Worm (Caenorhabditis elegans) whole organism, L1 larva: ENCODE results near the gene C30G7.2.

Experiments used
- C04F5.9 ChIP-seq: sonication (generic microtip); optimal IDR thresholded peaks from 2 replicates; lab custom pipeline; 2016; ENCODE audit warnings: missing genetic modification characterization, missing compliant biosample characterization
- F16B12.6 ChIP-seq: fragments of 150-350 bp; optimal IDR thresholded peaks from 2 replicates; lab custom pipeline; 2014; ENCODE audit warnings: missing biosample characterization, missing genetic modification characterization
- blmp-1 ChIP-seq: fragments of 150-350 bp; optimal IDR thresholded peaks from 2 replicates; lab custom pipeline; 2014; ENCODE audit warnings: missing biosample characterization, missing genetic modification characterization
- ceh-8 ChIP-seq: fragments of 200-800 bp; sonication (Bioruptor generic); optimal IDR thresholded peaks from 2 replicates; lab custom pipeline; 2018; ENCODE audit warnings: mild to moderate bottlenecking, missing genetic modification characterization, moderate library complexity, missing compliant biosample characterization
- ceh-82 ChIP-seq, 3 experiments: fragments of 150-350 bp in 1 of 3; sonication (generic microtip) in 2 of 3; optimal IDR thresholded peaks; 2 replicates each; lab custom pipeline; 2014 to 2017; ENCODE audit warnings: missing biosample characterization in 3 of 3, missing genetic modification characterization in 3 of 3
- ceh-90 ChIP-seq: sonication (generic microtip); optimal IDR thresholded peaks from 2 replicates; lab custom pipeline; 2016; ENCODE audit warnings: missing genetic modification characterization, missing compliant biosample characterization
- dsc-1 ChIP-seq: sonication (generic microtip); optimal IDR thresholded peaks from 2 replicates; lab custom pipeline; 2016; ENCODE audit warnings: mild to moderate bottlenecking, missing genetic modification characterization, missing compliant biosample characterization
- efl-1 ChIP-seq, 4 experiments: fragments of 150-350 bp; optimal IDR thresholded peaks in 3 of 4; peaks in 1 of 4; 1 replicate in 1 of 4; 2 replicates in 3 of 4; lab custom pipeline; 2014; ENCODE audit warnings: missing biosample characterization in 2 of 4, missing genetic modification characterization in 2 of 4, missing genetic modification reagents in 2 of 4
- grh-1 ChIP-seq: fragments of 200-800 bp; sonication (Bioruptor generic); IDR thresholded peaks from 2 replicates; pipeline ENCODE4 v1.3.6; 2022; ENCODE audit warnings: missing genetic modification reagents, missing genetic modification characterization, missing compliant biosample characterization
- hlh-17 ChIP-seq: fragments of 200-800 bp; sonication (Bioruptor generic); optimal IDR thresholded peaks from 2 replicates; lab custom pipeline; 2018; ENCODE audit warnings: missing genetic modification characterization, mild to moderate bottlenecking, missing compliant biosample characterization, moderate library complexity, borderline replicate concordance
- hlh-4 ChIP-seq: sonication (generic microtip); optimal IDR thresholded peaks from 2 replicates; lab custom pipeline; 2016; ENCODE audit warnings: mild to moderate bottlenecking, missing genetic modification characterization, missing compliant biosample characterization
- irx-1 ChIP-seq: sonication (generic microtip); optimal IDR thresholded peaks from 2 replicates; lab custom pipeline; 2016; ENCODE audit warnings: missing genetic modification characterization, missing compliant biosample characterization
- jun-1 ChIP-seq: fragments of 150-350 bp; optimal IDR thresholded peaks from 2 replicates; lab custom pipeline; 2014; ENCODE audit warnings: missing biosample characterization, missing genetic modification reagents, missing genetic modification characterization
- lin-13 ChIP-seq: fragments of 150-350 bp; optimal IDR thresholded peaks from 2 replicates; lab custom pipeline; 2014; ENCODE audit warnings: missing biosample characterization, missing genetic modification reagents, missing genetic modification characterization
- lin-14 ChIP-seq: fragments of 200-800 bp; sonication (Bioruptor generic); optimal IDR thresholded peaks from 2 replicates; lab custom pipeline; 2018; ENCODE audit warnings: mild to moderate bottlenecking, missing genetic modification characterization, moderate library complexity, missing compliant biosample characterization
- lsy-2 ChIP-seq, 2 experiments: fragments of 150-350 bp; optimal IDR thresholded peaks; 2 replicates each; lab custom pipeline; 2014; ENCODE audit warnings: missing biosample characterization in 2 of 2, missing genetic modification characterization in 2 of 2
- mab-9 ChIP-seq: fragments of 200-800 bp; sonication (Bioruptor generic); IDR thresholded peaks from 2 replicates; pipeline ENCODE4 v1.3.6; 2022; ENCODE audit warnings: missing genetic modification reagents, missing genetic modification characterization, missing compliant biosample characterization
- mep-1 ChIP-seq: fragments of 150-350 bp; optimal IDR thresholded peaks from 2 replicates; lab custom pipeline; 2014; ENCODE audit warnings: missing biosample characterization, missing genetic modification characterization
- nhr-11 ChIP-seq: fragments of 150-350 bp; optimal IDR thresholded peaks from 2 replicates; lab custom pipeline; 2014; ENCODE audit warnings: missing biosample characterization, missing genetic modification characterization
- nhr-12 ChIP-seq: sonication (generic microtip); optimal IDR thresholded peaks from 2 replicates; lab custom pipeline; 2017; ENCODE audit warnings: missing biosample characterization, missing genetic modification characterization
- nhr-19 ChIP-seq: fragments of 200-800 bp; sonication (Bioruptor generic); conservative IDR thresholded peaks from 2 replicates; pipeline ENCODE4 v1.3.6; 2022; ENCODE audit warnings: missing genetic modification characterization, missing compliant biosample characterization
- nhr-28 ChIP-seq: fragments of 150-350 bp; optimal IDR thresholded peaks from 2 replicates; lab custom pipeline; 2014; ENCODE audit warnings: missing biosample characterization, missing genetic modification characterization
- nhr-47 ChIP-seq: sonication (generic microtip); optimal IDR thresholded peaks from 2 replicates; lab custom pipeline; 2016; ENCODE audit warnings: mild to moderate bottlenecking, missing genetic modification characterization, moderate library complexity, missing compliant biosample characterization
- nhr-71 ChIP-seq: sonication (generic microtip); optimal IDR thresholded peaks from 2 replicates; lab custom pipeline; 2016; ENCODE audit warnings: mild to moderate bottlenecking, missing genetic modification characterization, moderate library complexity, missing compliant biosample characterization
- nhr-77 ChIP-seq: fragments of 150-350 bp; optimal IDR thresholded peaks from 2 replicates; lab custom pipeline; 2014; ENCODE audit warnings: missing biosample characterization, missing genetic modification characterization
- nhr-90 ChIP-seq: sonication (generic microtip); optimal IDR thresholded peaks from 2 replicates; lab custom pipeline; 2016; ENCODE audit warnings: mild to moderate bottlenecking, missing genetic modification characterization, missing compliant biosample characterization; ENCODE audit not compliant: poor library complexity
- pag-3 ChIP-seq: sonication (generic microtip); optimal IDR thresholded peaks from 2 replicates; lab custom pipeline; 2017; ENCODE audit warnings: missing genetic modification characterization, mild to moderate bottlenecking, missing compliant biosample characterization, antibody characterized with exemption, borderline replicate concordance; ENCODE audit not compliant: insufficient read depth
- snpc-4 ChIP-seq: fragments of 150-350 bp; optimal IDR thresholded peaks from 2 replicates; lab custom pipeline; 2014; ENCODE audit warnings: missing biosample characterization, missing genetic modification characterization
- snu-23 ChIP-seq: sonication (generic microtip); optimal IDR thresholded peaks from 2 replicates; lab custom pipeline; 2016; ENCODE audit warnings: missing genetic modification characterization, missing compliant biosample characterization
- sptf-1 ChIP-seq: fragments of 150-350 bp; optimal IDR thresholded peaks from 2 replicates; lab custom pipeline; 2014; ENCODE audit warnings: missing biosample characterization, missing genetic modification characterization
- tbx-2 ChIP-seq: sonication (generic microtip); optimal IDR thresholded peaks from 2 replicates; lab custom pipeline; 2016; ENCODE audit warnings: missing genetic modification characterization, missing compliant biosample characterization
- tlp-1 ChIP-seq: fragments of 150-350 bp; optimal IDR thresholded peaks from 2 replicates; lab custom pipeline; 2014; ENCODE audit warnings: missing biosample characterization, missing genetic modification characterization
- unc-62 ChIP-seq: fragments of 150-350 bp; optimal IDR thresholded peaks from 2 replicates; lab custom pipeline; 2014; ENCODE audit warnings: missing biosample characterization, missing genetic modification reagents, missing genetic modification characterization
- unc-98 ChIP-seq: fragments of 200-800 bp; sonication (Bioruptor generic); IDR thresholded peaks from 2 replicates; pipeline ENCODE4 v1.3.6; 2022; ENCODE audit warnings: missing genetic modification characterization, missing compliant biosample characterization
- ztf-11 ChIP-seq, 2 experiments: sonication (generic microtip); optimal IDR thresholded peaks; 2 replicates each; lab custom pipeline; 2016 to 2017; ENCODE audit warnings: missing genetic modification characterization in 2 of 2, missing biosample characterization in 1 of 2, missing compliant biosample characterization in 1 of 2

Gene C30G7.2

ce11 chrV:14948566-14948965 lies 11.9 kb downstream of the C30G7.2 start (continued):
- TF ChIP-seq tlp-1 (tag; lab: Kevin White, UChicago) (no peak), mep-1 (peak; percentile 48), lin-13 (GFP tag; lab: Kevin White, UChicago) (no peak), hlh-4 (tag; lab: Kevin White, UChicago) (no peak), efl-1 (optimal IDR thresholded peaks at IDR 0.05; lab: Kevin White, UChicago) (peak; percentile 2 to 8), efl-1 (GFP tag; optimal IDR thresholded peaks at IDR 0.05 in 1 of 2; lab: Kevin White, UChicago) (peak in 1 of 2 experiments; percentile 74), ztf-11 (tag; optimal IDR thresholded peaks at IDR 0.05; lab: Kevin White, UChicago) (peak in 1 of 2 experiments; percentile 6), blmp-1 (tag; lab: Kevin White, UChicago) (peak; percentile 83), nhr-77 (tag; lab: Kevin White, UChicago) (no peak), sptf-1 (tag; lab: Kevin White, UChicago) (no peak), nhr-90 (tag; lab: Kevin White, UChicago) (no peak), nhr-71 (tag; lab: Kevin White, UChicago) (no peak), tbx-2 (peak; percentile 8), F16B12.6 (no peak), snu-23 (GFP tag; lab: Kevin White, UChicago) (peak; percentile 45), snpc-4 (tag; lab: Kevin White, UChicago) (no peak), lsy-2 (tag; optimal IDR thresholded peaks at IDR 0.05; lab: Kevin White, UChicago) (peak in 1 of 2 experiments; percentile 35)

DNA sequence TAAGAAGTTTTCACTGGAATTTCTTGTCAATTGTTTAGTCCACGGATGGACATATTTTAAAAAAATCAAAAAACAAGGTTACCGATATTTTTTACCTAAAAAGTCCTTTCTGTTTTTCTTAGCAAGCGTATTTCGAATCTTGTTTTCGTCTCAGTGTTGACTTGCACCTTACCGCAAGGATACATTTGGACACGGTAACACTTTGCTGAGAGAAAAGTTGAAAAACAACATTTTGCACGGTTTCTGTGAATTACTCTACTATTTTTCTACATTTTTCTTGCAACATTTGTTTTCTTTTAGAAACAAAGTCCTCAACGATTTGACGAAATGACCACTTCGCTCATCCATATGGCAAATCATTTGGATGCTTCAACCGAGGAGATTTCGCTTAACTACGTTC lies 12.8 kb downstream of the C30G7.2 start, which contains the start of gene hil-1:
Gene hil-1 (plus strand): TSS at position 301 of the 400 bp plus-strand sequence.
- no peak for TF ChIP-seq ceh-8 (GFP tag; lab: Kevin White, UChicago)

DNA sequence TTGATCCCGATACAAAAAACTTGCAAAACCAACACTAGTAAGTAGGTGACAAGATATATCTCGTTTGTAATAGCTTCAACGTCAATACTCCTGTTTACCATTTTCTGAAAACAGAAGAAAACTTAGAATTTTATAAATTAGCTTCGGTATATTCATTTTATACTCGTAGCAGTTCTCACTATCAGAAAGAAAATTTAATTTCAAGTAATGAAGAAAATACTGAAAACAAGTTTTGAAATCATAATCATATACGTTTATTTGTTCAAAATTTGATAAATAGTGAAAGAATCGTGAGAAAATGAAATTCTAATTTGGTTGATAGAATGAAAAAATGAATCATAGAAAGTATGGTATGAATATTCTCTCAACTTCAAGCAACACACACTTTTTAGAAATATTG lies 17.9 kb downstream of the C30G7.2 start, which contains the start of gene C30G7.5:
Gene C30G7.5 (minus strand): TSS at position 101 of the 400 bp plus-strand sequence.
- TF ChIP-seq mep-1: no peak
- no peak for TF ChIP-seq irx-1
- no peak for TF ChIP-seq nhr-11 (tag; lab: Kevin White, UChicago)
- TF ChIP-seq grh-1 (GFP tag; lab: Robert Waterston, UW): no peak
- no peak for TF ChIP-seq nhr-47
- no peak for TF ChIP-seq ceh-82 (tag; optimal IDR thresholded peaks at IDR 0.05; lab: Kevin White, UChicago)
- no peak for TF ChIP-seq efl-1 (optimal IDR thresholded peaks at IDR 0.05; lab: Kevin White, UChicago)
- no peak for TF ChIP-seq efl-1 (GFP tag; optimal IDR thresholded peaks at IDR 0.05 in 1 of 2; lab: Kevin White, UChicago)
- TF ChIP-seq ceh-90: no peak
- TF ChIP-seq nhr-28: no peak
- no peak for TF ChIP-seq nhr-90 (tag; lab: Kevin White, UChicago)
- no peak for TF ChIP-seq dsc-1
- no peak for TF ChIP-seq nhr-19 (GFP tag; lab: Robert Waterston, UW)
- no peak for TF ChIP-seq hlh-17 (GFP tag; lab: Kevin White, UChicago)
- TF ChIP-seq F16B12.6: no peak
- no peak for TF ChIP-seq pag-3 (tag; lab: Kevin White, UChicago)
- TF ChIP-seq unc-62 (GFP tag; lab: Kevin White, UChicago): no peak

DNA sequence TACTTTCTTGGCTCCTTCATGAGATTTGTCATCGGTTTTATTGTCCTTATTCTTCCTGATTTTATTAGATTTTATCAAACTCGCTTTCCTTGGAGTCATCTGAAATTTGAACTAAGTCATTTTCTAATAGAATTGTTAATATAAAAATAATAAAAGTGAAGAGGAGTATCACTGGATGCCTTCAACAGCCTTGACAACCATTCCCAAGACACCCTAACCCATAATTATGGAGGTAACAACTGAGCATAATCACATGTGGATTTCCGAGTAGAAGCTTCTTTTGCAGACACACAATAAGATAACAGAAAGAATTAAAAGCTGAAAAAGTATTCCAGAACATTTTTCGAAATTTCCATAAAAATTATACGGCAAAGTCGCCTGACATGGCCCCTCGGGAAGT lies 19.0 kb downstream of the C30G7.2 start, which contains the start of gene F02D8.9:
Gene F02D8.9 (minus strand): TSS at position 101 of the 400 bp plus-strand sequence.
- no peak for TF ChIP-seq unc-98 (GFP tag; lab: Robert Waterston, UW)
- TF ChIP-seq nhr-12: no peak
- TF ChIP-seq lin-14 (GFP tag; lab: Kevin White, UChicago): no peak
- TF ChIP-seq mab-9 (GFP tag; lab: Robert Waterston, UW): no peak
- no peak for TF ChIP-seq lin-13 (GFP tag; lab: Kevin White, UChicago)
- no peak for TF ChIP-seq jun-1 (tag; lab: Kevin White, UChicago)
- no peak for TF ChIP-seq C04F5.9 (tag; lab: Kevin White, UChicago)
